Worm (Caenorhabditis elegans): ENCODE results near the gene F23B12.1.

Gene F23B12.1

DNA sequence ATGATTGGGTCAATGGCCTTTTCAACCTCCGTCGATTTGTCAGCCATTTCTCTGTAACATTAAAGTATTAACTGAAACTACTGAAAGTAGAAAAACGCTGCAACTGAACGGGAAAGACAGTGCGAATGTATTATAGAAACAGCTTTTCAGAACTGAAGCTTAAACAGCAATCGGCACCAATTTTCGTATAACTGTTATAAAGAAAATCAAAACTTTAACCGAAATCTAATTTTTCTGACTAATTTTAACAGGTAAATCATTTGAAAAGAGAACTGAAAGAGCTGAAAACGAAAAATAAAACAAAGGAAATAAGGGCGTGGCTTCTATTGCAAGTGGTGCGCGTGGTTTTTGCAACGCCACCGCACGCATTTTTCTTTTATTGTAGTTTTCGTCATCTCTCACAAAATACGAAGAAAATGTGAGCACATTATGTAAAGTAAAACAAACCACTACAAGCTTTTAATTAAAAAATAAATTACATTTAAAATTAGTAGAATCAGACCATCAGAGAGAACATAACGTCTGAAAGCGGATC lies 3.9 kb upstream of the F23B12.1 start, which contains the start of gene rrsr-1:
Gene rrsr-1, minus strand, starts transcription at position 51 of the 535 bp plus-strand sequence.
- peak; percentile 10 for TF ChIP-seq unc-86 (tag; optimal IDR thresholded peaks at IDR 0.05)
- peak; percentile 25 for TF ChIP-seq ceh-31 (tag; optimal IDR thresholded peaks at IDR 0.05)
- no peak for TF ChIP-seq C08G9.2 (tag; optimal IDR thresholded peaks at IDR 0.05)
- TF ChIP-seq elt-2 (tag; optimal IDR thresholded peaks at IDR 0.05): peak; percentile 6
- TF ChIP-seq madf-2 (tag; optimal IDR thresholded peaks at IDR 0.05): no peak
- no peak for TF ChIP-seq unc-42 (tag; optimal IDR thresholded peaks at IDR 0.05)
- peak; percentile 36 for TF ChIP-seq tbx-2 (tag; optimal IDR thresholded peaks at IDR 0.05)
- TF ChIP-seq nfya-1 (tag; optimal IDR thresholded peaks at IDR 0.05): peak; percentile 44
- no peak for TF ChIP-seq fkh-10 (GFP tag; optimal IDR thresholded peaks at IDR 0.05)
- TF ChIP-seq zip-5 (tag; optimal IDR thresholded peaks at IDR 0.05): peak; percentile 13
- TF ChIP-seq nhr-11 (tag; optimal IDR thresholded peaks at IDR 0.05): no peak
- TF ChIP-seq gmeb-2 (tag; optimal IDR thresholded peaks at IDR 0.05): no peak
- TF ChIP-seq ceh-14 (tag; optimal IDR thresholded peaks at IDR 0.05): peak; percentile 66
- no peak for TF ChIP-seq ceh-18 (tag; optimal IDR thresholded peaks at IDR 0.05)
- TF ChIP-seq pros-1 (tag; optimal IDR thresholded peaks at IDR 0.05): no peak
- peak; percentile 15 for TF ChIP-seq ceh-34 (tag; optimal IDR thresholded peaks at IDR 0.05)
- TF ChIP-seq nhr-232 (tag; optimal IDR thresholded peaks at IDR 0.05): no peak
- peak; percentile 26 for TF ChIP-seq K09A11.1 (tag; optimal IDR thresholded peaks at IDR 0.05; ENCODE audit: insufficient read depth)

DNA sequence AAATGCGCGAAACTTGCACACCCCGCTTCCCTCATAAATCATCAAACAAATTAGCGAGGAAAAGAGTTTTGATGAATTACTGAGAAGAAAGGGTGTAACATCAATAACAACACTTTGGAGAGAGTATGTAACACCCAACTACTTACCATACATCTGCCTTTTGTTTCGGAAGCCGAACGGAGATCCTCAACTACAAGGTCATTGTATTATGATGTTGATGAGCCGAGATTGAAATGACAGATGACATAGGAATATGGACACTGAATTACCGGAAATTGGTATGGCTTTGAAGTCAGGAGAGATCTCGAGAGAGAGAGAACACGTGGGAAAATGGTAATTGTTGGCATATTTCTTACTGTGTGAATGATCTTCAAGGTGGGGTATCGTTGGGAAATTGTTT lies 3.0 kb upstream of the F23B12.1 start:
- no peak for TF ChIP-seq ceh-31 (tag; optimal IDR thresholded peaks at IDR 0.05)
- no peak for TF ChIP-seq fkh-10 (GFP tag; optimal IDR thresholded peaks at IDR 0.05)
- TF ChIP-seq sox-2 (GFP tag; IDR thresholded peaks at IDR 0.05): peak; percentile 26
- TF ChIP-seq F13H6.1 (tag; optimal IDR thresholded peaks at IDR 0.05): no peak
- no peak for TF ChIP-seq unc-55 (GFP tag; optimal IDR thresholded peaks at IDR 0.05)
- TF ChIP-seq eyg-1 (tag; optimal IDR thresholded peaks at IDR 0.05): no peak

DNA sequence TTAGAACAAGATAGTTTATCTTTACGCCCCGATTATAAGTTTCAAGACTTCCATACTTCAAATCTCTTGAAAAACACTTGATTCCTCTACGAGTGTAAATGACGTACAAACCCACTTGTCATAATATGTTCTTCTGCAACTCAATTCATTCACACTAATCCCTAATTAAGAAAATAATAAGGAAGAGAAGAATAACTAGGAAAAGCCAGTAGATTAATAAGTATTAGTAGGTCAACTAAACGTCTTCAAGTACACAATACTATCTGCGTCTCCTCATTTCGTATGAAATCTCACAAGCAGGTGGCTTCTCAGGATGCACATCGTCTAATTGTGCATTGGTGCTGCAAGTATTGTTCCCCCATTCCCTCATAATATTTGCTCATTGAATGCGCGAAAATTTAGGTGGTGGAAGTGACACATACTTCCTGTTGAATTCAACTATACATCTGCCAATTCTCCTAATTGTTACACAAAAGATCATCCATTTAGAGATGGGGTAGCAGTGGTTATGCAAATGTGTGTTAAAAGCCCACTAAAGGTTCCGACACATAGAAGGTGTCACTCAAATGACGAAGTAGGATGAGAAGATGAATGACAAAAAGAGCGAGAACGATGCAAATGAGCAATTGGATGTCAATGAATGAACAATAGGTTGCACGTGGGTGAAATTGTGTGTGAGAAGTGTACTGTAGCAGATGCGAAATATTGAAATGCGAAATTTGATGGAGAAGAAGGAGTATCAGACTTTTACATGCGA lies 1.7 kb upstream of the F23B12.1 start:
- TF ChIP-seq unc-42 (tag; optimal IDR thresholded peaks at IDR 0.05) (peak; percentile 21), fax-1 (tag; optimal IDR thresholded peaks at IDR 0.05) (no peak), pha-2 (tag; optimal IDR thresholded peaks at IDR 0.05) (no peak), hlh-15 (tag; optimal IDR thresholded peaks at IDR 0.05) (no peak), ceh-31 (tag; optimal IDR thresholded peaks at IDR 0.05) (peak; percentile 23), rnt-1 (tag; optimal IDR thresholded peaks at IDR 0.05) (no peak), ttx-3 (tag; optimal IDR thresholded peaks at IDR 0.05) (no peak), unc-55 (GFP tag; optimal IDR thresholded peaks at IDR 0.05) (no peak), sox-2 (GFP tag; IDR thresholded peaks at IDR 0.05) (peak; percentile 47; the same call in 1 of the 2 replicates)

DNA sequence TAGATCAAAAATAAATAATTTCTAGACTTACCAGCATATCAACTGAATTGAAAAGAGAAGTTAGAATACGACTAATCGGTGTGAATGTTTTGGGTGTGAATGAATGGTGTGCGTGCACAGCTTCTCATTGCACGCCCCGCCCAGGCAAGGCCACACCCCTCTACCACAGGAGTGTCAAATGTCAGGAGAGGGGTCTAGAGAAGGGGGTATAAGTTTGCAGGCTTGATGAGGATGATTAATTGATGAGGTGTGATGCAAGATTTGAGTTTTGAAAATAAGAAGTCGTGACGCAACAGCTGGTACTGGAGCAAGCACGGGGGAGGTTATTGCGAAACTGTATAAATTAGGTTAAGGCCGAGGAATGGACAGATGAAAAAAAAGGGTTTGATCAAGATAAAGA lies 3.3 kb downstream of the F23B12.1 start, which contains the start of gene egl-1:
Gene egl-1, minus strand, starts transcription at position 101 of the 400 bp plus-strand sequence.
- TF ChIP-seq nhr-232 (tag; optimal IDR thresholded peaks at IDR 0.05): no peak
- TF ChIP-seq ref-2 (tag; optimal IDR thresholded peaks at IDR 0.05): peak; percentile 17

DNA sequence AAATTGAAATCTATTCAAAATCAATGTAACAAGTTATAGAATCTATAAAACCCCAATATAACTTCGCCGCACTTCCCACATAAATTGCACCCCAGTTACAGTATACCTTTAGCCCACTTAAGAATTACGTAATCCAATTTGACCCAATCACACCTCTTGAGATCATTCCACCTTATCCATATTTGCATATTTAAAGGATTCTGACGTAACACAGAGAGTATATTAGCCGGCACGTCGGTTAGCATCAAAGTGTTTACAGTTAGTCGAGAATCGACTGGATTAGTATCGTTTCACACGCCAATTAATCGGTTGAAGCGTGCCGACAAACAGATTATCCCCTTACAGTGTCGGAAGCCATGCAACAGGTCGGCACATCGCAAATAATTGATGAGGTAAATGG lies 4.6 kb downstream of the F23B12.1 start:
- TF ChIP-seq npax-4 (tag; optimal IDR thresholded peaks at IDR 0.05) (no peak), ceh-30 (tag; optimal IDR thresholded peaks at IDR 0.05) (no peak), ceh-6 (GFP tag; optimal IDR thresholded peaks at IDR 0.05) (no peak), fkh-10 (GFP tag; optimal IDR thresholded peaks at IDR 0.05) (no peak), syd-9 (tag; optimal IDR thresholded peaks at IDR 0.05) (no peak), ttx-3 (tag; optimal IDR thresholded peaks at IDR 0.05) (no peak), C38D4.7 (GFP tag; optimal IDR thresholded peaks at IDR 0.05) (no peak), pat-9 (tag; optimal IDR thresholded peaks at IDR 0.05) (no peak), lin-11 (tag; optimal IDR thresholded peaks at IDR 0.05) (no peak), fkh-6 (tag; optimal IDR thresholded peaks at IDR 0.05) (no peak), eyg-1 (tag; optimal IDR thresholded peaks at IDR 0.05) (no peak), hlh-8 (tag; optimal IDR thresholded peaks at IDR 0.05) (no peak), K02D7.2 (tag; optimal IDR thresholded peaks at IDR 0.05) (no peak)

Data from whole organism, late embryonic.